Worm (Caenorhabditis elegans) whole organism, L2 larva: ENCODE data around the gene F19B10.13.

ENCODE experiments used
- F13H6.1 ChIP-seq: sonication (generic microtip); optimal IDR thresholded peaks from 2 replicates; lab custom pipeline; 2016; ENCODE audit warnings: missing genetic modification characterization, missing compliant biosample characterization
- R02D3.7 ChIP-seq: fragments of 150-350 bp; optimal IDR thresholded peaks from 2 replicates; lab custom pipeline; 2014; ENCODE audit warnings: missing biosample characterization, missing genetic modification characterization
- Y55F3AM.14 ChIP-seq: fragments of 200-800 bp; sonication (Bioruptor generic); optimal IDR thresholded peaks from 2 replicates; lab custom pipeline; 2018; ENCODE audit warnings: mild to moderate bottlenecking, missing genetic modification characterization, missing compliant biosample characterization
- ZK546.5 ChIP-seq: sonication (generic microtip); optimal IDR thresholded peaks from 2 replicates; lab custom pipeline; 2017; ENCODE audit warnings: missing biosample characterization, missing genetic modification characterization
- aly-2 ChIP-seq: fragments of 150-350 bp; optimal IDR thresholded peaks from 2 replicates; lab custom pipeline; 2014; ENCODE audit warnings: missing biosample characterization, missing genetic modification characterization
- ama-1 ChIP-seq: fragments of 150-350 bp; optimal IDR thresholded peaks from 2 replicates; lab custom pipeline; 2018; ENCODE audit warnings: inconsistent platforms
- ceh-16 ChIP-seq: fragments of 150-350 bp; optimal IDR thresholded peaks from 2 replicates; lab custom pipeline; 2014; ENCODE audit warnings: missing biosample characterization, missing genetic modification characterization
- ceh-82 ChIP-seq: fragments of 150-350 bp; optimal IDR thresholded peaks from 2 replicates; lab custom pipeline; 2014; ENCODE audit warnings: missing biosample characterization, missing genetic modification characterization
- crh-2 ChIP-seq: sonication (generic microtip); optimal IDR thresholded peaks from 2 replicates; lab custom pipeline; 2017; ENCODE audit warnings: missing biosample characterization, missing genetic modification characterization
- dmd-4 ChIP-seq: sonication (generic microtip); optimal IDR thresholded peaks from 2 replicates; lab custom pipeline; 2017; ENCODE audit warnings: missing biosample characterization, missing genetic modification characterization
- fos-1 ChIP-seq: fragments of 150-350 bp; optimal IDR thresholded peaks from 2 replicates; lab custom pipeline; 2014; ENCODE audit warnings: missing biosample characterization, missing genetic modification characterization
- lin-11 ChIP-seq: fragments of 150-350 bp; sonication (generic microtip); optimal IDR thresholded peaks from 2 replicates; lab custom pipeline; 2014; ENCODE audit warnings: missing biosample characterization, missing genetic modification characterization, inconsistent platforms, mixed read lengths
- lin-39 ChIP-seq: fragments of 150-350 bp; optimal IDR thresholded peaks from 2 replicates; lab custom pipeline; 2014; ENCODE audit warnings: missing biosample characterization, missing genetic modification reagents, missing genetic modification characterization
- mab-5 ChIP-seq: fragments of 150-350 bp; optimal IDR thresholded peaks from 2 replicates; lab custom pipeline; 2014; ENCODE audit warnings: missing biosample characterization, missing genetic modification characterization
- mbf-1 ChIP-seq: sonication (generic microtip); optimal IDR thresholded peaks from 2 replicates; lab custom pipeline; 2017; ENCODE audit warnings: missing biosample characterization, missing genetic modification characterization
- mdl-1 ChIP-seq, 2 experiments: fragments of 150-350 bp in 1 of 2; sonication (generic microtip) in 1 of 2; optimal IDR thresholded peaks; 2 replicates each; lab custom pipeline; 2017; ENCODE audit warnings: missing biosample characterization in 2 of 2, missing genetic modification characterization in 2 of 2
- nhr-21 ChIP-seq: fragments of 150-350 bp; optimal IDR thresholded peaks from 2 replicates; lab custom pipeline; 2014; ENCODE audit warnings: missing biosample characterization, missing genetic modification characterization
- nhr-23 ChIP-seq: fragments of 150-350 bp; optimal IDR thresholded peaks from 2 replicates; lab custom pipeline; 2014; ENCODE audit warnings: missing biosample characterization, missing genetic modification reagents, missing genetic modification characterization
- nhr-237 ChIP-seq: fragments of 150-350 bp; optimal IDR thresholded peaks from 2 replicates; lab custom pipeline; 2014; ENCODE audit warnings: missing biosample characterization, missing genetic modification characterization
- nhr-25 ChIP-seq: fragments of 150-350 bp; sonication (generic microtip); optimal IDR thresholded peaks from 3 replicates; lab custom pipeline; 2014; ENCODE audit warnings: missing biosample characterization, missing genetic modification characterization
- nhr-6 ChIP-seq: fragments of 150-350 bp; optimal IDR thresholded peaks from 2 replicates; lab custom pipeline; 2014; ENCODE audit warnings: missing biosample characterization, missing genetic modification characterization
- nhr-77 ChIP-seq: fragments of 150-350 bp; optimal IDR thresholded peaks from 2 replicates; lab custom pipeline; 2014; ENCODE audit warnings: missing biosample characterization, missing genetic modification characterization
- skn-1 ChIP-seq: sonication (generic microtip); optimal IDR thresholded peaks from 2 replicates; lab custom pipeline; 2017; ENCODE audit warnings: missing biosample characterization, missing genetic modification characterization
- sma-3 ChIP-seq: sonication (generic microtip); optimal IDR thresholded peaks from 2 replicates; lab custom pipeline; 2016; ENCODE audit warnings: missing genetic modification reagents, missing genetic modification characterization, missing compliant biosample characterization
- snpc-4 ChIP-seq: fragments of 150-350 bp; optimal IDR thresholded peaks from 2 replicates; lab custom pipeline; 2014; ENCODE audit warnings: missing biosample characterization, missing genetic modification characterization
- unc-39 ChIP-seq: fragments of 150-350 bp; optimal IDR thresholded peaks from 2 replicates; lab custom pipeline; 2014; ENCODE audit warnings: missing biosample characterization, missing genetic modification characterization
- unc-62 ChIP-seq: fragments of 150-350 bp; optimal IDR thresholded peaks from 2 replicates; lab custom pipeline; 2014; ENCODE audit warnings: missing biosample characterization, missing genetic modification reagents, missing genetic modification characterization
- ztf-1 ChIP-seq: fragments of 200-800 bp; sonication (Bioruptor generic); conservative IDR thresholded peaks from 2 replicates; pipeline ENCODE4 v1.3.6; 2022; ENCODE audit warnings: missing genetic modification characterization, missing compliant biosample characterization
- ztf-11 ChIP-seq: sonication (generic microtip); optimal IDR thresholded peaks from 2 replicates; lab custom pipeline; 2017; ENCODE audit warnings: missing biosample characterization, missing genetic modification characterization

F19B10.13 gene

DNA sequence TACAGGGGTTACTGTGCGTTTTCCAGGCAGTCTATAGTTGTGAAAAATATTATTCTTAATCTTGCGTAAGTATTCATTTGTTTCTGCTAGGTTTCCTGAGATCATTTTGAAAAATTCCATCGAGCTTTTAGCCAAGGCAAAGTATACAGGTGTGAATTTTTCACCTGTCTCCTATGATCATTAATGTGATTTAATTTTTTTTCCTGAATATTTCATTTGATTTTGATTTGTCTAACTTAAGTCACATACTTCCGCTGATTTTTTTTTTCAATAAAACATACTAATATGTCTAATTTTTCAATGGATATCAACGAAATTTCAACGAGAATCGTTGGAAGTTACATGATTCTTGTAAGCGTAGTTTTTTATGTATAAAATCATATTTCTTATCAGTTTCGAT lies 43.2 kb downstream of the F19B10.13 start, which contains the start of gene srx-108:
TSS of gene srx-108 (plus strand) at position 301 of the 400 bp plus-strand sequence.
- TF ChIP-seq nhr-77 (tag; lab: Kevin White, UChicago): no peak
- TF ChIP-seq R02D3.7: no peak
- no peak for TF ChIP-seq unc-39
- no peak for TF ChIP-seq nhr-237 (tag; lab: Kevin White, UChicago)
- no peak for TF ChIP-seq lin-39 (tag; lab: Kevin White, UChicago)
- no peak for TF ChIP-seq mbf-1 (tag; lab: Kevin White, UChicago)
- no peak for TF ChIP-seq ama-1 (lab: Kevin White, UChicago)
- no peak for TF ChIP-seq ceh-82 (tag; lab: Kevin White, UChicago)
- TF ChIP-seq ZK546.5 (tag; lab: Kevin White, UChicago): no peak
- no peak for TF ChIP-seq nhr-6 (tag; lab: Kevin White, UChicago)
- no peak for TF ChIP-seq ztf-11
- TF ChIP-seq ceh-16: no peak
- TF ChIP-seq unc-62 (GFP tag; lab: Kevin White, UChicago): no peak
- TF ChIP-seq skn-1 (tag; lab: Kevin White, UChicago): no peak
- no peak for TF ChIP-seq mab-5 (tag; lab: Kevin White, UChicago)
- no peak for TF ChIP-seq crh-2 (tag; lab: Kevin White, UChicago)

ce11 chrII:3709255-3709654 lies 47.2 kb downstream of the F19B10.13 start, which contains the start of gene srx-110:
srx-110 (plus strand) TSS chrII:3709555.
- TF ChIP-seq ceh-16 (no peak), lin-39 (tag; lab: Kevin White, UChicago) (no peak), F13H6.1 (tag; lab: Kevin White, UChicago) (no peak), ceh-82 (tag; lab: Kevin White, UChicago) (no peak), snpc-4 (tag; lab: Kevin White, UChicago) (no peak), Y55F3AM.14 (GFP tag; lab: Kevin White, UChicago) (no peak), aly-2 (tag; lab: Kevin White, UChicago) (no peak), mdl-1 (tag; optimal IDR thresholded peaks at IDR 0.05; lab: Kevin White, UChicago) (no peak), nhr-21 (no peak), mab-5 (tag; lab: Kevin White, UChicago) (no peak), mbf-1 (tag; lab: Kevin White, UChicago) (no peak), nhr-25 (tag; lab: Kevin White, UChicago) (no peak), ZK546.5 (tag; lab: Kevin White, UChicago) (no peak), unc-39 (no peak), crh-2 (tag; lab: Kevin White, UChicago) (no peak), dmd-4 (tag; lab: Kevin White, UChicago) (no peak)
- TF ChIP-seq, all 48 proteins: peak for 0

ce11 chrII:3711047-3711446 lies 49.0 kb downstream of the F19B10.13 start, which contains the start of gene fbxc-53:
fbxc-53 (plus strand) TSS chrII:3711291.
- TF ChIP-seq lin-11 (tag; lab: Kevin White, UChicago) (no peak), lin-39 (tag; lab: Kevin White, UChicago) (no peak), ztf-11 (no peak), crh-2 (tag; lab: Kevin White, UChicago) (no peak), nhr-23 (tag; lab: Kevin White, UChicago) (no peak), sma-3 (GFP tag; lab: Kevin White, UChicago) (no peak), ceh-16 (no peak), ztf-1 (GFP tag; lab: Robert Waterston, UW) (no peak), fos-1 (tag; lab: Kevin White, UChicago) (no peak)
- TF ChIP-seq, all 48 proteins: peak for 0
